Worm (Caenorhabditis elegans) whole organism, mixed stage, embryonic: Measurements from ENCODE around the gene ZK354.7.

Experiments
- lin-13 ChIP-seq: fragments of 150-350 bp; optimal IDR thresholded peaks from 2 replicates; lab custom pipeline; 2014; ENCODE audit warnings: missing biosample characterization, missing genetic modification characterization
- mab-5 ChIP-seq: fragments of 150-350 bp; optimal IDR thresholded peaks from 2 replicates; lab custom pipeline; 2014; ENCODE audit warnings: missing biosample characterization, missing genetic modification characterization
- mls-2 ChIP-seq: sonication (generic microtip); optimal IDR thresholded peaks from 2 replicates; lab custom pipeline; 2016; ENCODE audit warnings: mild to moderate bottlenecking, missing genetic modification characterization, moderate library complexity, missing compliant biosample characterization
- nhr-2 ChIP-seq: fragments of 150-350 bp; optimal IDR thresholded peaks from 2 replicates; lab custom pipeline; 2014; ENCODE audit warnings: missing biosample characterization, missing genetic modification characterization
- nhr-28 ChIP-seq: fragments of 150-350 bp; optimal IDR thresholded peaks from 2 replicates; lab custom pipeline; 2014; ENCODE audit warnings: missing biosample characterization, missing genetic modification characterization
- pha-4 ChIP-seq: fragments of 150-350 bp; optimal IDR thresholded peaks from 2 replicates; lab custom pipeline; 2018; ENCODE audit warnings: missing biosample characterization, missing genetic modification reagents, missing genetic modification characterization

DNA sequence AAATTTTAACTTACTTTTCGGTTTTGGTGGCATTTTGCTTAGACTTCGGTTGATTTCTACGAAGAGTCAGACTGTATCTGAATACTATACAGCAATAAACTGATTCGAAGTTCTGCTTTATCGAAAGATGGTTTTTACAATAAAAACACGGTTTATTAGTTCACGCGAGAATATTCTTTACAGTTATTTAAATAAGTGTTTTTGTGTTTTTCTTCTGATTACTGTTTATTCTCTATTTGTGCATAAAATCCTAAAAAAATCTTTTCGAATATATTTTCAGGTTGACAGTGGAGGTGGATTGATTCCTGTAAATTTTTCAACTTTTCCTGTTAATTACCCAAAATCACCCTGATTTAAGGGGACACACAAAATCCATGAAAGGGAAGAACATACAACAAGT is 3.1 kb upstream of the ZK354.7 start, which contains the start of gene ZK354.8:
- TF ChIP-seq lin-13 (no peak), nhr-2 (tag; lab: Kevin White, UChicago) (no peak), nhr-28 (tag; lab: Kevin White, UChicago) (no peak), pha-4 (no peak), mls-2 (tag; lab: Kevin White, UChicago) (no peak), mab-5 (no peak)
